Worm (Caenorhabditis elegans): ENCODE data around the gene F36H12.10.

Gene F36H12.10

ce11 chrIV:5210606-5211005, 44.0 kb downstream of the F36H12.10 start (continued):
- TF ChIP-seq ceh-31 (tag; optimal IDR thresholded peaks at IDR 0.05) (no peak), sox-4 (tag; optimal IDR thresholded peaks at IDR 0.05) (no peak)

ce11 chrIV:5209390-5209789, 45.2 kb downstream of the F36H12.10 start, which contains the start of the genes Y59E9AL.36 and nbet-1:
Gene Y59E9AL.36, minus strand, starts transcription at chrIV:5209481.
Gene nbet-1, plus strand, starts transcription at chrIV:5209501.
- peak; percentile 17 for TF ChIP-seq madf-2 (tag; optimal IDR thresholded peaks at IDR 0.05)
- no peak for TF ChIP-seq sdc-2 (tag; optimal IDR thresholded peaks at IDR 0.05)
- no peak for TF ChIP-seq ttx-3 (tag; optimal IDR thresholded peaks at IDR 0.05)
- peak; percentile 12 for TF ChIP-seq ztf-16 (tag; optimal IDR thresholded peaks at IDR 0.05)
- TF ChIP-seq elt-4 (tag; optimal IDR thresholded peaks at IDR 0.05), result no peak
- TF ChIP-seq ceh-30 (tag; optimal IDR thresholded peaks at IDR 0.05), result no peak
- TF ChIP-seq pha-2 (tag; optimal IDR thresholded peaks at IDR 0.05), result no peak
- TF ChIP-seq fkh-10 (GFP tag; optimal IDR thresholded peaks at IDR 0.05), result no peak
- TF ChIP-seq unc-55 (GFP tag; optimal IDR thresholded peaks at IDR 0.05), result peak; percentile 55
- no peak for TF ChIP-seq T23F11.4 (GFP tag; optimal IDR thresholded peaks at IDR 0.05)
- no peak for TF ChIP-seq hlh-8 (tag; optimal IDR thresholded peaks at IDR 0.05)
- TF ChIP-seq che-1 (tag; optimal IDR thresholded peaks at IDR 0.05), result peak; percentile 30
- no peak for TF ChIP-seq pha-4 (tag; optimal IDR thresholded peaks at IDR 0.05)
- TF ChIP-seq K02D7.2 (tag; optimal IDR thresholded peaks at IDR 0.05), result no peak
- TF ChIP-seq odd-2 (tag; optimal IDR thresholded peaks at IDR 0.05), result no peak
- peak; percentile 6 for TF ChIP-seq ceh-14 (tag; optimal IDR thresholded peaks at IDR 0.05)
- TF ChIP-seq fax-1 (tag; optimal IDR thresholded peaks at IDR 0.05), result no peak
- TF ChIP-seq ceh-19 (GFP tag; optimal IDR thresholded peaks at IDR 0.05), result no peak
- no peak for TF ChIP-seq hlh-15 (tag; optimal IDR thresholded peaks at IDR 0.05)
- no peak for TF ChIP-seq gmeb-2 (tag; optimal IDR thresholded peaks at IDR 0.05)
- no peak for TF ChIP-seq pqm-1 (tag; optimal IDR thresholded peaks at IDR 0.05)
- TF ChIP-seq ahr-1 (tag; optimal IDR thresholded peaks at IDR 0.05), result no peak
- peak; percentile 71 for TF ChIP-seq tbx-2 (tag; optimal IDR thresholded peaks at IDR 0.05)
- TF ChIP-seq elt-2 (tag; optimal IDR thresholded peaks at IDR 0.05), result peak; percentile 33
- peak; percentile 54 for TF ChIP-seq nfya-1 (tag; optimal IDR thresholded peaks at IDR 0.05)
- no peak for TF ChIP-seq ets-4 (tag; optimal IDR thresholded peaks at IDR 0.05)
- TF ChIP-seq syd-9 (tag; optimal IDR thresholded peaks at IDR 0.05), result no peak
- TF ChIP-seq ceh-18 (tag; optimal IDR thresholded peaks at IDR 0.05), result peak; percentile 59
- TF ChIP-seq K09A11.1 (tag; optimal IDR thresholded peaks at IDR 0.05; ENCODE audit: insufficient read depth), result no peak
- TF ChIP-seq unc-42 (tag; optimal IDR thresholded peaks at IDR 0.05), result peak; percentile 73
- no peak for TF ChIP-seq lim-6 (tag; optimal IDR thresholded peaks at IDR 0.05)
- peak; percentile 63 for TF ChIP-seq ceh-34 (tag; optimal IDR thresholded peaks at IDR 0.05)
- TF ChIP-seq ceh-22 (tag; optimal IDR thresholded peaks at IDR 0.05), result no peak
- TF ChIP-seq ref-2 (tag; optimal IDR thresholded peaks at IDR 0.05), result no peak
- TF ChIP-seq hlh-30 (tag; optimal IDR thresholded peaks at IDR 0.05; ENCODE audit: insufficient read depth), result no peak
- TF ChIP-seq unc-3 (GFP tag; conservative IDR thresholded peaks at IDR 0.05), result 0 out of 2 replicates have a peak, but pooled peaks have one; percentile 35
- TF ChIP-seq unc-3 (tag; optimal IDR thresholded peaks at IDR 0.05), result no peak
- peak; percentile 54 for TF ChIP-seq ceh-31 (tag; optimal IDR thresholded peaks at IDR 0.05)
- no peak for TF ChIP-seq sox-2 (GFP tag; IDR thresholded peaks at IDR 0.05)
- peak; percentile 32 for TF ChIP-seq ceh-48 (tag; optimal IDR thresholded peaks at IDR 0.05)

ce11 chrIV:5206716-5207115, 47.9 kb downstream of the F36H12.10 start:
- TF ChIP-seq C38D4.7 (GFP tag; optimal IDR thresholded peaks at IDR 0.05) (no peak), elt-4 (tag; optimal IDR thresholded peaks at IDR 0.05) (no peak), hlh-8 (tag; optimal IDR thresholded peaks at IDR 0.05) (no peak), tbx-7 (tag; optimal IDR thresholded peaks at IDR 0.05) (no peak), gmeb-2 (tag; optimal IDR thresholded peaks at IDR 0.05) (no peak), rnt-1 (tag; optimal IDR thresholded peaks at IDR 0.05) (no peak), hlh-30 (tag; optimal IDR thresholded peaks at IDR 0.05; ENCODE audit: insufficient read depth) (no peak), pqm-1 (tag; optimal IDR thresholded peaks at IDR 0.05) (no peak), fkh-6 (tag; optimal IDR thresholded peaks at IDR 0.05) (no peak), fax-1 (tag; optimal IDR thresholded peaks at IDR 0.05) (no peak), T23F11.4 (GFP tag; optimal IDR thresholded peaks at IDR 0.05) (no peak), ceh-48 (tag; optimal IDR thresholded peaks at IDR 0.05) (no peak), K09A11.1 (tag; optimal IDR thresholded peaks at IDR 0.05; ENCODE audit: insufficient read depth) (no peak), ceh-18 (tag; optimal IDR thresholded peaks at IDR 0.05) (no peak), pax-1 (tag; optimal IDR thresholded peaks at IDR 0.05) (no peak)

All from whole organism, late embryonic.